Worm (Caenorhabditis elegans) whole organism, L4 larva: ENCODE measurements around the gene odd-1.

Experiments
- D1046.2 ChIP-seq: fragments of 200-800 bp; sonication (Bioruptor generic); IDR thresholded peaks from 2 replicates; pipeline ENCODE4 v1.3.6; 2022; ENCODE audit warnings: missing genetic modification characterization, missing compliant biosample characterization
- F26F4.8 ChIP-seq: fragments of 200-800 bp; sonication (Bioruptor generic); conservative IDR thresholded peaks from 2 replicates; pipeline ENCODE4 v1.3.6; 2022; ENCODE audit warnings: missing genetic modification characterization, missing compliant biosample characterization
- F37D6.2 ChIP-seq: sonication (generic microtip); optimal IDR thresholded peaks from 2 replicates; lab custom pipeline; 2016; ENCODE audit warnings: mild to moderate bottlenecking, missing genetic modification characterization, missing compliant biosample characterization
- F49E8.2 ChIP-seq: sonication (generic microtip); optimal IDR thresholded peaks from 2 replicates; lab custom pipeline; 2016; ENCODE audit warnings: missing compliant biosample characterization, mild to moderate bottlenecking, missing genetic modification characterization, borderline replicate concordance
- T20F7.1 ChIP-seq: fragments of 200-800 bp; sonication (Bioruptor generic); optimal IDR thresholded peaks from 2 replicates; lab custom pipeline; 2018; ENCODE audit warnings: mild to moderate bottlenecking, missing genetic modification characterization, missing compliant biosample characterization
- Y105C5A.15 ChIP-seq: fragments of 200-800 bp; sonication (Bioruptor generic); IDR thresholded peaks from 2 replicates; pipeline ENCODE4 v1.3.6; 2022; ENCODE audit warnings: missing genetic modification characterization, missing compliant biosample characterization
- Y48G9A.11 ChIP-seq: fragments of 200-800 bp; sonication (Bioruptor generic); IDR thresholded peaks from 2 replicates; pipeline ENCODE4 v1.3.6; 2022; ENCODE audit warnings: missing genetic modification reagents, missing genetic modification characterization, missing compliant biosample characterization
- aly-2 ChIP-seq: sonication (generic microtip); optimal IDR thresholded peaks from 2 replicates; lab custom pipeline; 2018; ENCODE audit warnings: missing biosample characterization, missing genetic modification characterization
- ceh-20 ChIP-seq: fragments of 200-800 bp; sonication (Bioruptor generic); IDR thresholded peaks from 2 replicates; pipeline ENCODE4 v1.3.6; 2022; ENCODE audit warnings: missing genetic modification reagents, missing genetic modification characterization, missing compliant biosample characterization
- ceh-28 ChIP-seq: fragments of 150-350 bp; optimal IDR thresholded peaks from 2 replicates; lab custom pipeline; 2014; ENCODE audit warnings: missing biosample characterization, missing genetic modification reagents, missing genetic modification characterization
- ceh-32 ChIP-seq: sonication (generic microtip); optimal IDR thresholded peaks from 2 replicates; lab custom pipeline; 2016; ENCODE audit warnings: mild to moderate bottlenecking, missing genetic modification characterization, missing compliant biosample characterization; ENCODE audit not compliant: poor library complexity
- ceh-44 ChIP-seq: fragments of 200-800 bp; sonication (Bioruptor generic); IDR thresholded peaks from 2 replicates; pipeline ENCODE4 v1.3.6; 2022; ENCODE audit warnings: missing genetic modification reagents, missing genetic modification characterization, missing compliant biosample characterization
- ceh-62 ChIP-seq: sonication (generic microtip); optimal IDR thresholded peaks from 2 replicates; lab custom pipeline; 2017; ENCODE audit warnings: missing biosample characterization, missing genetic modification characterization
- ceh-82 ChIP-seq: sonication (generic microtip); optimal IDR thresholded peaks from 2 replicates; lab custom pipeline; 2017; ENCODE audit warnings: missing biosample characterization, missing genetic modification characterization
- ces-1 ChIP-seq: fragments of 150-350 bp; sonication (generic microtip); optimal IDR thresholded peaks from 4 replicates; lab custom pipeline; 2014; ENCODE audit warnings: missing biosample characterization, missing genetic modification reagents, missing genetic modification characterization
- daf-12 ChIP-seq: fragments of 150-350 bp; optimal IDR thresholded peaks from 2 replicates; lab custom pipeline; 2014; ENCODE audit warnings: missing biosample characterization, missing genetic modification reagents, missing genetic modification characterization
- daf-16 ChIP-seq, 3 experiments: sonication (generic microtip); optimal IDR thresholded peaks; 2 replicates each; lab custom pipeline; 2016 to 2017; ENCODE audit warnings: missing genetic modification characterization in 3 of 3, missing genetic modification reagents in 3 of 3, mild to moderate bottlenecking in 2 of 3, missing compliant biosample characterization in 2 of 3, missing biosample characterization in 1 of 3, moderate library complexity in 1 of 3
- daf-19 ChIP-seq: fragments of 200-800 bp; sonication (Bioruptor generic); conservative IDR thresholded peaks from 2 replicates; pipeline ENCODE4 v1.3.6; 2022; ENCODE audit warnings: missing genetic modification characterization, missing compliant biosample characterization
- daf-8 ChIP-seq: fragments of 200-800 bp; sonication (Bioruptor generic); IDR thresholded peaks from 2 replicates; pipeline ENCODE4 v1.3.6; 2022; ENCODE audit warnings: missing genetic modification characterization, missing compliant biosample characterization
- dmd-8 ChIP-seq: fragments of 200-800 bp; sonication (Bioruptor generic); IDR thresholded peaks from 2 replicates; pipeline ENCODE4 v1.3.6; 2022; ENCODE audit warnings: missing genetic modification characterization, missing compliant biosample characterization
- dpl-1 ChIP-seq: fragments of 150-350 bp; optimal IDR thresholded peaks from 2 replicates; lab custom pipeline; 2014; ENCODE audit warnings: missing biosample characterization, missing genetic modification reagents, missing genetic modification characterization
- duxl-1 ChIP-seq: sonication (generic microtip); optimal IDR thresholded peaks from 2 replicates; lab custom pipeline; 2016; ENCODE audit warnings: mild to moderate bottlenecking, missing genetic modification characterization, moderate library complexity, missing compliant biosample characterization; ENCODE audit not compliant: poor library complexity
- hif-1 ChIP-seq, 2 experiments: sonication (generic microtip); optimal IDR thresholded peaks; 2 replicates each; lab custom pipeline; 2016 to 2017; ENCODE audit warnings: missing compliant biosample characterization in 2 of 2, missing genetic modification characterization in 2 of 2, missing genetic modification reagents in 2 of 2, missing genotype in 2 of 2, mild to moderate bottlenecking in 1 of 2
- jun-1 ChIP-seq: fragments of 150-350 bp; optimal IDR thresholded peaks from 2 replicates; lab custom pipeline; 2014; ENCODE audit warnings: missing biosample characterization, missing genetic modification reagents, missing genetic modification characterization
- lin-1 ChIP-seq: fragments of 200-800 bp; sonication (Bioruptor generic); IDR thresholded peaks from 2 replicates; pipeline ENCODE4 v1.3.6; 2022; ENCODE audit warnings: missing genetic modification reagents, missing genetic modification characterization, missing compliant biosample characterization
- lin-13 ChIP-seq: fragments of 150-350 bp; optimal IDR thresholded peaks from 2 replicates; lab custom pipeline; 2014; ENCODE audit warnings: missing biosample characterization, missing genetic modification reagents, missing genetic modification characterization
- lin-29 ChIP-seq: fragments of 200-800 bp; sonication (Bioruptor generic); IDR thresholded peaks from 2 replicates; pipeline ENCODE4 v1.3.6; 2022; ENCODE audit warnings: missing genetic modification reagents, missing genetic modification characterization, missing compliant biosample characterization
- lin-39 ChIP-seq: fragments of 150-350 bp; optimal IDR thresholded peaks from 2 replicates; lab custom pipeline; 2014; ENCODE audit warnings: missing biosample characterization, missing genetic modification reagents, missing genetic modification characterization
- lir-3 ChIP-seq: sonication (generic microtip); optimal IDR thresholded peaks from 2 replicates; lab custom pipeline; 2016; ENCODE audit warnings: mild to moderate bottlenecking, missing genetic modification characterization, missing compliant biosample characterization
- madf-5 ChIP-seq, 2 experiments: fragments of 200-800 bp; sonication (Bioruptor generic); IDR thresholded peaks; 2 replicates each; pipeline ENCODE4 v1.3.6; 2022; ENCODE audit warnings: missing compliant biosample characterization in 2 of 2, missing genetic modification characterization in 2 of 2
- madf-9 ChIP-seq: fragments of 200-800 bp; sonication (Bioruptor generic); conservative IDR thresholded peaks from 2 replicates; pipeline ENCODE4 v1.3.6; 2022; ENCODE audit warnings: missing genetic modification reagents, missing genetic modification characterization, missing compliant biosample characterization
- mdl-1 ChIP-seq, 2 experiments: fragments of 150-350 bp in 1 of 2; sonication (generic microtip) in 1 of 2; optimal IDR thresholded peaks; 2 replicates each; lab custom pipeline; 2014 to 2017; ENCODE audit warnings: missing biosample characterization in 2 of 2, missing genetic modification characterization in 2 of 2
- mdt-29 ChIP-seq: fragments of 200-800 bp; sonication (Bioruptor generic); IDR thresholded peaks from 2 replicates; pipeline ENCODE4 v1.3.6; 2022; ENCODE audit warnings: missing genetic modification reagents, missing genetic modification characterization, missing compliant biosample characterization
- mep-1 ChIP-seq: fragments of 150-350 bp; sonication (generic microtip); optimal IDR thresholded peaks from 3 replicates; lab custom pipeline; 2014; ENCODE audit warnings: missing biosample characterization, missing genetic modification characterization
- mxl-2 ChIP-seq: fragments of 200-800 bp; sonication (Bioruptor generic); conservative IDR thresholded peaks from 2 replicates; pipeline ENCODE4 v1.3.6; 2022; ENCODE audit warnings: missing genetic modification reagents, missing genetic modification characterization, missing compliant biosample characterization
- mxl-3 ChIP-seq: fragments of 200-800 bp; sonication (Bioruptor generic); optimal IDR thresholded peaks from 2 replicates; lab custom pipeline; 2018; ENCODE audit warnings: mild to moderate bottlenecking, missing genetic modification characterization, missing compliant biosample characterization
- nhr-10 ChIP-seq: fragments of 150-350 bp; optimal IDR thresholded peaks from 2 replicates; lab custom pipeline; 2014; ENCODE audit warnings: missing biosample characterization, missing genetic modification characterization
- nhr-237 ChIP-seq: sonication (generic microtip); optimal IDR thresholded peaks from 2 replicates; lab custom pipeline; 2017; ENCODE audit warnings: missing biosample characterization, missing genetic modification characterization
- nhr-6 ChIP-seq: fragments of 150-350 bp; optimal IDR thresholded peaks from 2 replicates; lab custom pipeline; 2014; ENCODE audit warnings: missing biosample characterization, missing genetic modification characterization
- nhr-77 ChIP-seq: fragments of 150-350 bp; optimal IDR thresholded peaks from 2 replicates; lab custom pipeline; 2014; ENCODE audit warnings: missing biosample characterization, missing genetic modification characterization
- pha-4 ChIP-seq, 2 experiments: fragments of 150-350 bp in 1 of 2; fragments of 200-800 bp in 1 of 2; sonication (Bioruptor generic) in 1 of 2; IDR thresholded peaks in 1 of 2; optimal IDR thresholded peaks in 1 of 2; 2 replicates each; pipeline versions ENCODE4 v1.3.6 to Lab custom; 2014 to 2022; ENCODE audit warnings: missing genetic modification characterization in 2 of 2, missing genetic modification reagents in 2 of 2, missing biosample characterization in 1 of 2, missing compliant biosample characterization in 1 of 2
- php-3 ChIP-seq: fragments of 200-800 bp; sonication (Bioruptor generic); IDR thresholded peaks from 2 replicates; pipeline ENCODE4 v1.3.6; 2022; ENCODE audit warnings: missing genetic modification reagents, missing genetic modification characterization, missing compliant biosample characterization
- rbr-2 ChIP-seq: sonication (generic microtip); optimal IDR thresholded peaks from 2 replicates; lab custom pipeline; 2016; ENCODE audit warnings: missing genotype, missing genetic modification characterization, missing compliant biosample characterization
- sdz-12 ChIP-seq: fragments of 200-800 bp; sonication (Bioruptor generic); optimal IDR thresholded peaks from 2 replicates; lab custom pipeline; 2018; ENCODE audit warnings: mild to moderate bottlenecking, missing genetic modification characterization, missing compliant biosample characterization
- snpc-1.2 ChIP-seq: fragments of 200-800 bp; sonication (Bioruptor generic); IDR thresholded peaks from 2 replicates; pipeline ENCODE4 v1.3.6; 2022; ENCODE audit warnings: missing genetic modification reagents, missing genetic modification characterization, missing compliant biosample characterization
- tra-1 ChIP-seq: fragments of 200-800 bp; sonication (Bioruptor generic); IDR thresholded peaks from 2 replicates; pipeline ENCODE4 v1.3.6; 2022; ENCODE audit warnings: missing genetic modification reagents, missing genetic modification characterization, missing compliant biosample characterization
- unc-130 ChIP-seq: sonication (generic microtip); optimal IDR thresholded peaks from 2 replicates; lab custom pipeline; 2016; ENCODE audit warnings: missing genetic modification reagents, missing genetic modification characterization, missing compliant biosample characterization
- unc-39 ChIP-seq: sonication (generic microtip); optimal IDR thresholded peaks from 2 replicates; lab custom pipeline; 2017; ENCODE audit warnings: missing biosample characterization, missing genetic modification characterization
- vab-7 ChIP-seq: fragments of 200-800 bp; sonication (Bioruptor generic); IDR thresholded peaks from 2 replicates; pipeline ENCODE4 v1.3.6; 2022; ENCODE audit warnings: missing genetic modification reagents, missing genetic modification characterization, missing compliant biosample characterization
- zag-1 ChIP-seq: fragments of 150-350 bp; optimal IDR thresholded peaks from 2 replicates; lab custom pipeline; 2014; ENCODE audit warnings: missing biosample characterization, missing genetic modification characterization

Gene odd-1

ce11 chrIII:7153747-7154238 lies 45.7 kb downstream of the odd-1 start, which contains the start of gene ogt-1 (continued):
- peak; percentile 92 for TF ChIP-seq nhr-6
- peak; percentile 61 for TF ChIP-seq dpl-1 (GFP tag; lab: Kevin White, UChicago)
- TF ChIP-seq ces-1: peak; percentile 58
- no peak for TF ChIP-seq ceh-44 (GFP tag; lab: Robert Waterston, UW)
- 0 out of 2 replicates have a peak, but pooled peaks have one; percentile 34 for TF ChIP-seq daf-19 (GFP tag; lab: Robert Waterston, UW)
- no peak for TF ChIP-seq snpc-1.2 (GFP tag; lab: Robert Waterston, UW)
- no peak for TF ChIP-seq ceh-82 (tag; lab: Kevin White, UChicago)
- TF ChIP-seq T20F7.1 (GFP tag; lab: Kevin White, UChicago): peak; percentile 74
- TF ChIP-seq aly-2 (tag; lab: Kevin White, UChicago): no peak
- TF ChIP-seq nhr-77: peak; percentile 17
- no peak for TF ChIP-seq madf-5 (GFP tag; IDR thresholded peaks at IDR 0.05; lab: Robert Waterston, UW)
- TF ChIP-seq lir-3 (tag; lab: Kevin White, UChicago): no peak
- peak; percentile 85 for TF ChIP-seq rbr-2
- no peak for TF ChIP-seq F49E8.2 (tag; lab: Kevin White, UChicago)
- TF ChIP-seq ceh-62 (tag; lab: Kevin White, UChicago): no peak
- TF ChIP-seq mxl-2 (GFP tag; lab: Robert Waterston, UW): no peak
- TF ChIP-seq F26F4.8 (GFP tag; lab: Robert Waterston, UW): no peak
- peak in 1 of 2 experiments; percentile 65 for TF ChIP-seq hif-1 (tag; optimal IDR thresholded peaks at IDR 0.05; lab: Kevin White, UChicago)
- no peak for TF ChIP-seq ceh-32
- no peak for TF ChIP-seq unc-39 (tag; lab: Kevin White, UChicago)
- TF ChIP-seq dmd-8 (GFP tag; lab: Robert Waterston, UW): no peak
- TF ChIP-seq lin-39 (tag; lab: Kevin White, UChicago): no peak
- TF ChIP-seq nhr-10 (tag; lab: Kevin White, UChicago): peak; percentile 51
- no peak for TF ChIP-seq lin-29 (GFP tag; lab: Robert Waterston, UW)
- no peak for TF ChIP-seq Y105C5A.15 (GFP tag; lab: Robert Waterston, UW)
- TF ChIP-seq unc-130 (GFP tag; lab: Kevin White, UChicago): no peak
- peak; percentile 28 for TF ChIP-seq lin-13 (GFP tag; lab: Kevin White, UChicago)
- 0 out of 2 replicates have a peak, but pooled peaks have one; percentile 36 for TF ChIP-seq php-3 (GFP tag; lab: Robert Waterston, UW)
- TF ChIP-seq daf-12 (tag; lab: Kevin White, UChicago): no peak
- peak in 1 of 2 experiments; percentile 24 for TF ChIP-seq daf-16 (GFP tag; optimal IDR thresholded peaks at IDR 0.05; lab: Kevin White, UChicago)
- peak; percentile 82 for TF ChIP-seq daf-16 (tag; optimal IDR thresholded peaks at IDR 0.05; lab: Kevin White, UChicago)
- peak; percentile 65 for TF ChIP-seq jun-1 (tag; lab: Kevin White, UChicago)
- peak; percentile 65; the same call in 1 of the 2 replicates for TF ChIP-seq pha-4 (GFP tag; IDR thresholded peaks at IDR 0.05; lab: Robert Waterston, UW)
- TF ChIP-seq pha-4 (tag; optimal IDR thresholded peaks at IDR 0.05; lab: Kevin White, UChicago): peak; percentile 91
- TF ChIP-seq vab-7 (GFP tag; lab: Robert Waterston, UW): no peak
- TF ChIP-seq duxl-1 (tag; lab: Kevin White, UChicago): peak; percentile 80
- TF ChIP-seq D1046.2 (GFP tag; lab: Robert Waterston, UW): no peak
- TF ChIP-seq Y48G9A.11 (GFP tag; lab: Robert Waterston, UW): no peak
- no peak for TF ChIP-seq zag-1
- TF ChIP-seq mdl-1 (tag; optimal IDR thresholded peaks at IDR 0.05; lab: Kevin White, UChicago): peak; percentile 87 to 88
- no peak for TF ChIP-seq daf-8 (GFP tag; lab: Robert Waterston, UW)
- no peak for TF ChIP-seq nhr-237
- TF ChIP-seq mep-1 (tag; lab: Kevin White, UChicago): peak; percentile 88
- TF ChIP-seq mxl-3 (GFP tag; lab: Kevin White, UChicago): no peak
- peak; percentile 40 for TF ChIP-seq F37D6.2
- peak; percentile 62; the same call in 1 of the 2 replicates for TF ChIP-seq tra-1 (GFP tag; lab: Robert Waterston, UW)
- no peak for TF ChIP-seq sdz-12 (GFP tag; lab: Kevin White, UChicago)
- TF ChIP-seq lin-1 (GFP tag; lab: Robert Waterston, UW): peak; percentile 31; the same call in 1 of the 2 replicates
- peak; percentile 32 for TF ChIP-seq ceh-28 (tag; lab: Kevin White, UChicago)
- no peak for TF ChIP-seq mdt-29
- peak; percentile 54; the same call in 1 of the 2 replicates for TF ChIP-seq ceh-20 (GFP tag; lab: Robert Waterston, UW)
- TF ChIP-seq madf-9: peak; percentile 25; the same call in 1 of the 2 replicates
